Fruit fly (Drosophila melanogaster): ENCODE data around the gene CG11964.

Gene CG11964

DNA sequence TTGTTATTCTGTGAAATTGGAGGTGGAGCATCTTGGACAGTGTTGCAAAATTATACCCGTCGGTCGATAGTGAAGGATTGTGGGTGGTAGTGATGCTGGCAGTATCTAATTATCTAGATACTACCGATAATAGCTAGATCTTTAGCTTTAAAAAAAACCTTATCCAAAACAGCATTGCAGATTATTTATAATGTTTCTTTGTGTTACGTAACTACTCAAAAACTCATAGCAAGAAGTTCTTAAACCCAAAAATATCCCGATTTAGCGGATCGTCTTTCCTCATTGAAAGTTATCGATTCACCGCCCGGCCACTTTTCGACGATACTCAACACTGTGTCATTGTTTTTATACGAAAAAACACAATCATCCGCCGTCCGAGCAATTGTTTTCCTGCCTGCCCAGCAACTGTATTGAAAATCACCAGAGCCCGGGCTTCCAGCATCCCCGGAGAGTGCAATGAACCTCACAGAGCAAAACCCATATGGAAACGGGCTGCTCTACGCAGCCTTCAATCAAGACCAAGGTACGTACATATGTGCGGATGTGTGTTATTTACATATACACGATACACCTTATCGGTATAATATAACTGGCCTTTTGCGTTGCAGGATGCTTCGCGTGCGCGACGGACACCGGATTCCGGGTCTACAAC, 48.2 kb upstream of the CG11964 start, which contains the start of gene CG11975 (continued):
- peak; percentile 78 for TF ChIP-seq CG18011 (GFP tag; optimal IDR thresholded peaks at IDR 0.05)
- TF ChIP-seq CG9727 (GFP tag; optimal IDR thresholded peaks at IDR 0.05): peak; percentile 60
- TF ChIP-seq CG8388 (GFP tag; optimal IDR thresholded peaks at IDR 0.05): peak; percentile 46
- no peak for TF ChIP-seq dan (GFP tag; IDR thresholded peaks at IDR 0.05)
- peak; percentile 82 for TF ChIP-seq Dip3 (GFP tag; optimal IDR thresholded peaks at IDR 0.05)
- TF ChIP-seq Optix (GFP tag; IDR thresholded peaks at IDR 0.05): peak; percentile 40; the same call in 1 of the 3 replicates
- TF ChIP-seq CG31224 (GFP tag; IDR thresholded peaks at IDR 0.05): 0 out of 2 replicates have a peak, but pooled peaks have one; percentile 6
- peak; percentile 65; the same call in 2 of the 3 replicates for TF ChIP-seq CG6791 (GFP tag; IDR thresholded peaks at IDR 0.05; ENCODE audit: partially characterized antibody)
- TF ChIP-seq chn (GFP tag; optimal IDR thresholded peaks at IDR 0.05): peak; percentile 95
- TF ChIP-seq CG5953 (GFP tag; IDR thresholded peaks at IDR 0.05): no peak
- TF ChIP-seq Pdp1 (GFP tag; optimal IDR thresholded peaks at IDR 0.05): peak; percentile 83 to 96
- TF ChIP-seq CG32772 (GFP tag; IDR thresholded peaks at IDR 0.05): peak; percentile 71
- TF ChIP-seq sens-2 (GFP tag; IDR thresholded peaks at IDR 0.05): peak; percentile 48; the same call in 1 of the 2 replicates
- peak; percentile 64 for TF ChIP-seq amos (GFP tag; IDR thresholded peaks at IDR 0.05; ENCODE audit: partially characterized antibody)
- TF ChIP-seq CG11695 (GFP tag; IDR thresholded peaks at IDR 0.05): no peak
- TF ChIP-seq odd (GFP tag; optimal IDR thresholded peaks at IDR 0.05): no peak
- TF ChIP-seq CG3726 (GFP tag; IDR thresholded peaks at IDR 0.05): no peak
- peak; percentile 75 for TF ChIP-seq Bdp1 (GFP tag; optimal IDR thresholded peaks at IDR 0.05)
- peak in 1 of 2 experiments; percentile 51 for TF ChIP-seq tll (GFP tag; optimal IDR thresholded peaks at IDR 0.05)
- no peak for TF ChIP-seq CG15269 (tag; optimal IDR thresholded peaks at IDR 0.05)
- TF ChIP-seq Oli (tag; optimal IDR thresholded peaks at IDR 0.05): no peak
- peak; percentile 70 for TF ChIP-seq lbe (GFP tag; optimal IDR thresholded peaks at IDR 0.05)
- peak; percentile 64 for TF ChIP-seq Atf6 (GFP tag; IDR thresholded peaks at IDR 0.05)
- peak; percentile 52; the same call in 1 of the 2 replicates for TF ChIP-seq hbn (GFP tag; IDR thresholded peaks at IDR 0.05; ENCODE audit: partially characterized antibody)
- TF ChIP-seq ttk (GFP tag; IDR thresholded peaks at IDR 0.05): 0 out of 2 replicates have a peak, but pooled peaks have one; percentile 9
- TF ChIP-seq da (GFP tag; optimal IDR thresholded peaks at IDR 0.05): peak; percentile 50
- TF ChIP-seq fd102C (GFP tag; optimal IDR thresholded peaks at IDR 0.05): no peak
- peak; percentile 35 for TF ChIP-seq psq (GFP tag; optimal IDR thresholded peaks at IDR 0.05)
- TF ChIP-seq sens (GFP tag): peak; percentile 98
- peak; percentile 47; the same call in 1 of the 2 replicates for TF ChIP-seq CG11085 (GFP tag; IDR thresholded peaks at IDR 0.05)
- TF ChIP-seq CG6854 (GFP tag; optimal IDR thresholded peaks at IDR 0.05): no peak
- TF ChIP-seq Oaz (GFP tag; IDR thresholded peaks at IDR 0.05): no peak
- no peak for TF ChIP-seq CG1832 (GFP tag; optimal IDR thresholded peaks at IDR 0.05)
- TF ChIP-seq CG1024 (GFP tag; IDR thresholded peaks at IDR 0.05): no peak
- TF ChIP-seq CG9817 (tag; optimal IDR thresholded peaks at IDR 0.05): peak; percentile 72
- peak; percentile 64 for TF ChIP-seq CG3995 (GFP tag; optimal IDR thresholded peaks at IDR 0.05)
- peak; percentile 82 for TF ChIP-seq Dll (GFP tag; IDR thresholded peaks at IDR 0.05; ENCODE audit: partially characterized antibody)
- TF ChIP-seq hth (optimal IDR thresholded peaks at IDR 0.05): no peak
- peak; percentile 69 for TF ChIP-seq CG13424 (tag; optimal IDR thresholded peaks at IDR 0.05)
- TF ChIP-seq CG4730 (GFP tag; IDR thresholded peaks at IDR 0.05): 0 out of 2 replicates have a peak, but pooled peaks have one; percentile 24
- TF ChIP-seq CG17612 (GFP tag; IDR thresholded peaks at IDR 0.05): no peak
- no peak for TF ChIP-seq Usf (GFP tag; optimal IDR thresholded peaks at IDR 0.05)
- no peak for TF ChIP-seq CG12071 (GFP tag; optimal IDR thresholded peaks at IDR 0.05)
- TF ChIP-seq NC2β (GFP tag; optimal IDR thresholded peaks at IDR 0.05): peak; percentile 72
- peak; percentile 15 for TF ChIP-seq MTF-1 (GFP tag; optimal IDR thresholded peaks at IDR 0.05; ENCODE audit: borderline replicate concordance)
- peak; percentile 80 for TF ChIP-seq CG18599 (GFP tag; optimal IDR thresholded peaks at IDR 0.05)
- no peak for TF ChIP-seq Kr (GFP tag; optimal IDR thresholded peaks at IDR 0.05)
- TF ChIP-seq ATbp (GFP tag; optimal IDR thresholded peaks at IDR 0.05): no peak
- peak; percentile 68 for TF ChIP-seq HLH4C (GFP tag; IDR thresholded peaks at IDR 0.05; ENCODE audit: partially characterized antibody)

Measured in whole organism, embryonic.